Worm (Caenorhabditis elegans) whole organism, young adult: ENCODE results near the gene pgm-1.

Source experiments
- B0019.2 ChIP-seq: fragments of 200-800 bp; sonication (Bioruptor generic); conservative IDR thresholded peaks from 2 replicates; pipeline ENCODE4 v1.3.6; 2022; ENCODE audit warnings: missing genetic modification reagents, missing genetic modification characterization, missing compliant biosample characterization
- B0035.1 ChIP-seq: sonication (generic microtip); optimal IDR thresholded peaks from 2 replicates; lab custom pipeline; 2016; ENCODE audit warnings: missing genetic modification characterization, mild to moderate bottlenecking, missing compliant biosample characterization, missing genotype, missing genetic modification reagents
- B0336.3 ChIP-seq: fragments of 200-800 bp; sonication (Bioruptor generic); IDR thresholded peaks from 2 replicates; pipeline ENCODE4 v1.3.6; 2022; ENCODE audit warnings: missing genetic modification characterization, missing compliant biosample characterization
- C17E4.6 ChIP-seq: fragments of 200-800 bp; sonication (Bioruptor generic); IDR thresholded peaks from 2 replicates; pipeline ENCODE4 v1.3.6; 2022; ENCODE audit warnings: missing genetic modification reagents, missing genetic modification characterization, missing compliant biosample characterization
- F10E7.11 ChIP-seq: sonication (generic microtip); optimal IDR thresholded peaks from 2 replicates; lab custom pipeline; 2017; ENCODE audit warnings: mild to moderate bottlenecking, missing genetic modification characterization, moderate library complexity, missing compliant biosample characterization
- F52B5.7 ChIP-seq: sonication (generic microtip); optimal IDR thresholded peaks from 2 replicates; lab custom pipeline; 2016; ENCODE audit warnings: mild to moderate bottlenecking, missing genetic modification characterization, missing compliant biosample characterization
- F55B11.4 ChIP-seq: sonication (generic microtip); optimal IDR thresholded peaks from 2 replicates; lab custom pipeline; 2016; ENCODE audit warnings: missing compliant biosample characterization, missing genetic modification characterization, borderline replicate concordance; ENCODE audit not compliant: insufficient read depth
- K12H6.12 ChIP-seq: fragments of 200-800 bp; sonication (Bioruptor generic); optimal IDR thresholded peaks from 2 replicates; lab custom pipeline; 2018; ENCODE audit warnings: mild to moderate bottlenecking, missing genetic modification characterization, missing compliant biosample characterization
- Y67H2A.10 ChIP-seq: fragments of 200-800 bp; sonication (Bioruptor generic); conservative IDR thresholded peaks from 2 replicates; pipeline ENCODE4 v1.3.6; 2022; ENCODE audit warnings: missing genetic modification reagents, missing genetic modification characterization, missing compliant biosample characterization
- ZK185.1 ChIP-seq: sonication (generic microtip); optimal IDR thresholded peaks from 2 replicates; lab custom pipeline; 2016; ENCODE audit warnings: mild to moderate bottlenecking, missing genetic modification characterization, missing compliant biosample characterization; ENCODE audit not compliant: poor library complexity, severe bottlenecking
- aptf-2 ChIP-seq: fragments of 200-800 bp; sonication (Bioruptor generic); conservative IDR thresholded peaks from 2 replicates; pipeline ENCODE4 v1.3.6; 2022; ENCODE audit warnings: missing genetic modification reagents, missing genetic modification characterization, missing compliant biosample characterization
- cebp-1 ChIP-seq, 2 experiments: fragments of 200-800 bp in 1 of 2; sonication (Bioruptor generic) in 1 of 2; sonication (generic microtip) in 1 of 2; IDR thresholded peaks in 1 of 2; optimal IDR thresholded peaks in 1 of 2; 2 replicates each; pipeline versions ENCODE4 v1.3.6 to Lab custom; 2017 to 2022; ENCODE audit warnings: missing compliant biosample characterization in 2 of 2, missing genetic modification characterization in 2 of 2, mild to moderate bottlenecking in 1 of 2, missing genetic modification reagents in 1 of 2, moderate library complexity in 1 of 2
- ceh-100 ChIP-seq: fragments of 200-800 bp; sonication (Bioruptor generic); IDR thresholded peaks from 2 replicates; pipeline ENCODE4 v1.3.6; 2022; ENCODE audit warnings: missing genetic modification reagents, missing genetic modification characterization, missing compliant biosample characterization
- ceh-58 ChIP-seq: fragments of 200-800 bp; sonication (Bioruptor generic); IDR thresholded peaks from 2 replicates; pipeline ENCODE4 v1.3.6; 2022; ENCODE audit warnings: missing genetic modification characterization, missing compliant biosample characterization
- ceh-79 ChIP-seq: sonication (generic microtip); optimal IDR thresholded peaks from 2 replicates; lab custom pipeline; 2017; ENCODE audit warnings: mild to moderate bottlenecking, missing genetic modification characterization, missing compliant biosample characterization
- die-1 ChIP-seq: sonication (generic microtip); optimal IDR thresholded peaks from 2 replicates; lab custom pipeline; 2016; ENCODE audit warnings: missing genotype, mild to moderate bottlenecking, missing genetic modification characterization, missing compliant biosample characterization
- dpff-1 ChIP-seq: sonication (generic microtip); optimal IDR thresholded peaks from 2 replicates; lab custom pipeline; 2017; ENCODE audit warnings: mild to moderate bottlenecking, missing genetic modification characterization, missing compliant biosample characterization
- egl-18 ChIP-seq: fragments of 200-800 bp; sonication (Bioruptor generic); IDR thresholded peaks from 2 replicates; pipeline ENCODE4 v1.3.6; 2022; ENCODE audit warnings: missing genetic modification reagents, missing genetic modification characterization, missing compliant biosample characterization
- egl-44 ChIP-seq: fragments of 200-800 bp; sonication (Bioruptor generic); IDR thresholded peaks from 2 replicates; pipeline ENCODE4 v1.3.6; 2022; ENCODE audit warnings: missing genetic modification reagents, missing genetic modification characterization, missing compliant biosample characterization
- fkh-3 ChIP-seq: sonication (generic microtip); optimal IDR thresholded peaks from 2 replicates; lab custom pipeline; 2016; ENCODE audit warnings: mild to moderate bottlenecking, missing genetic modification characterization, missing compliant biosample characterization
- hlh-12 ChIP-seq: sonication (generic microtip); optimal IDR thresholded peaks from 2 replicates; lab custom pipeline; 2016; ENCODE audit warnings: missing genetic modification characterization, missing compliant biosample characterization
- hrde-1 ChIP-seq: sonication (generic microtip); optimal IDR thresholded peaks from 2 replicates; lab custom pipeline; 2016; ENCODE audit warnings: missing genetic modification characterization, mild to moderate bottlenecking, missing compliant biosample characterization, moderate library complexity, missing genotype, missing genetic modification reagents, borderline replicate concordance
- lin-26 ChIP-seq: fragments of 200-800 bp; sonication (Bioruptor generic); IDR thresholded peaks from 2 replicates; pipeline ENCODE4 v1.3.6; 2022; ENCODE audit warnings: missing genetic modification reagents, missing genetic modification characterization, missing compliant biosample characterization
- lir-1 ChIP-seq: fragments of 200-800 bp; sonication (Bioruptor generic); conservative IDR thresholded peaks from 2 replicates; pipeline ENCODE4 v1.3.6; 2022; ENCODE audit warnings: missing genetic modification reagents, missing genetic modification characterization, missing compliant biosample characterization
- lsy-27 ChIP-seq: sonication (generic microtip); optimal IDR thresholded peaks from 2 replicates; lab custom pipeline; 2017; ENCODE audit warnings: missing genetic modification characterization, mild to moderate bottlenecking, missing compliant biosample characterization, antibody characterized with exemption, missing genotype, borderline replicate concordance; ENCODE audit not compliant: insufficient read depth
- mcd-1 ChIP-seq: fragments of 200-800 bp; sonication (Bioruptor generic); IDR thresholded peaks from 2 replicates; pipeline ENCODE4 v1.3.6; 2022; ENCODE audit warnings: missing genetic modification reagents, missing genetic modification characterization, missing compliant biosample characterization
- nfya-1 ChIP-seq: sonication (generic microtip); optimal IDR thresholded peaks from 2 replicates; lab custom pipeline; 2017; ENCODE audit warnings: antibody characterized with exemption, missing compliant biosample characterization, missing genetic modification characterization, borderline replicate concordance; ENCODE audit not compliant: insufficient read depth
- nfyb-1 ChIP-seq: fragments of 200-800 bp; sonication (Bioruptor generic); IDR thresholded peaks from 2 replicates; pipeline ENCODE4 v1.3.6; 2022; ENCODE audit warnings: missing genetic modification reagents, missing genetic modification characterization, missing compliant biosample characterization
- pbrm-1 ChIP-seq: fragments of 200-800 bp; sonication (Bioruptor generic); IDR thresholded peaks from 2 replicates; pipeline ENCODE4 v1.3.6; 2022; ENCODE audit warnings: missing genetic modification reagents, missing genetic modification characterization, missing compliant biosample characterization
- sea-2 ChIP-seq: fragments of 200-800 bp; sonication (Bioruptor generic); IDR thresholded peaks from 2 replicates; pipeline ENCODE4 v1.3.6; 2022; ENCODE audit warnings: missing genetic modification characterization, missing compliant biosample characterization
- snpc-1.3 ChIP-seq: sonication (generic microtip); optimal IDR thresholded peaks from 2 replicates; lab custom pipeline; 2017; ENCODE audit warnings: missing genetic modification characterization, mild to moderate bottlenecking, missing compliant biosample characterization, antibody characterized with exemption, moderate library complexity, missing genotype, missing genetic modification reagents; ENCODE audit not compliant: insufficient read depth
- snpc-3.4 ChIP-seq: sonication (generic microtip); optimal IDR thresholded peaks from 2 replicates; lab custom pipeline; 2017; ENCODE audit warnings: missing genetic modification characterization, mild to moderate bottlenecking, missing compliant biosample characterization, antibody characterized with exemption, moderate library complexity, missing genotype, missing genetic modification reagents
- snpc-4 ChIP-seq, 5 experiments: fragments of 150-350 bp in 1 of 5; sonication (generic microtip) in 4 of 5; optimal IDR thresholded peaks; 2 replicates each; lab custom pipeline; 2014 to 2018; ENCODE audit warnings: missing genetic modification characterization in 5 of 5, missing biosample characterization in 3 of 5, antibody characterized with exemption in 2 of 5, mild to moderate bottlenecking in 2 of 5, missing compliant biosample characterization in 2 of 5, missing genotype in 2 of 5, moderate library complexity in 2 of 5, missing genetic modification reagents in 1 of 5
- somi-1 ChIP-seq: fragments of 200-800 bp; sonication (Bioruptor generic); optimal IDR thresholded peaks from 2 replicates; lab custom pipeline; 2018; ENCODE audit warnings: mild to moderate bottlenecking, missing genetic modification characterization, missing compliant biosample characterization
- unc-62 ChIP-seq: fragments of 150-350 bp; optimal IDR thresholded peaks from 2 replicates; lab custom pipeline; 2014; ENCODE audit warnings: missing biosample characterization, missing genetic modification reagents, missing genetic modification characterization
- zfh-2 ChIP-seq: fragments of 200-800 bp; sonication (Bioruptor generic); conservative IDR thresholded peaks from 2 replicates; pipeline ENCODE4 v1.3.6; 2022; ENCODE audit warnings: missing genetic modification reagents, missing genetic modification characterization, missing compliant biosample characterization
- zim-3 ChIP-seq: sonication (generic microtip); optimal IDR thresholded peaks from 2 replicates; lab custom pipeline; 2017; ENCODE audit warnings: mild to moderate bottlenecking, missing genetic modification characterization, moderate library complexity, missing compliant biosample characterization
- ztf-22 ChIP-seq: fragments of 200-800 bp; sonication (Bioruptor generic); optimal IDR thresholded peaks from 2 replicates; lab custom pipeline; 2018; ENCODE audit warnings: mild to moderate bottlenecking, missing genetic modification characterization, moderate library complexity, missing compliant biosample characterization

Gene pgm-1

ce11 chrII:4883412-4883811 is 5.8 kb upstream of the pgm-1 start, which contains the start of gene gst-8:
Gene gst-8, plus strand, starts transcription at chrII:4883712.
- TF ChIP-seq unc-62 (GFP tag; lab: Kevin White, UChicago) (no peak), die-1 (no peak), F10E7.11 (tag; lab: Kevin White, UChicago) (no peak), zfh-2 (GFP tag; lab: Robert Waterston, UW) (no peak), lsy-27 (tag; lab: Kevin White, UChicago) (no peak), egl-44 (GFP tag; lab: Robert Waterston, UW) (no peak), ceh-79 (tag; lab: Kevin White, UChicago) (no peak), ZK185.1 (tag; lab: Kevin White, UChicago) (no peak), aptf-2 (no peak), dpff-1 (tag; lab: Kevin White, UChicago) (no peak), ztf-22 (GFP tag; lab: Kevin White, UChicago) (no peak), hrde-1 (tag; lab: Kevin White, UChicago) (no peak), sea-2 (GFP tag; lab: Robert Waterston, UW) (no peak), F52B5.7 (no peak), somi-1 (GFP tag; lab: Kevin White, UChicago) (no peak), lin-26 (GFP tag; lab: Robert Waterston, UW) (no peak), F55B11.4 (tag; lab: Kevin White, UChicago) (no peak), B0336.3 (GFP tag; lab: Robert Waterston, UW) (no peak), cebp-1 (GFP tag; IDR thresholded peaks at IDR 0.05; lab: Robert Waterston, UW) (no peak), cebp-1 (tag; optimal IDR thresholded peaks at IDR 0.05; lab: Kevin White, UChicago) (no peak)

DNA sequence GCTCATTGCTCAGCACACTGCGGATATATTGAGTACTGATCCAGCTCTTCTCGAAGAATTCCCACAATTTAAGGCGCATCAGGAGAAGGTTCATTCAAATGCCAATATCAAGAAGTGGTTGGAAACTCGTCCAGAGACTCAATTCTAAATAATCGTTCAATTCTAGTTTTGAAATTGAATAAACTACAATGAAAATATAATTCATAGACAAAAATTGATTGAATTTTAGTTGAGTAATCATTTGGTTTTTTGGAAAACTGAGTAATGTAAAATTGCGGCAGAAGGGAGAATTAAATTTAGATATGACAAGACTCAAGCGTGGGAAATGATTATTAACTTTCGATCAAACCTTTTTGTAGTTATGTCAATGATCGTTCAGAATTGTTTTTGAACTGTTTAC is 4.8 kb upstream of the pgm-1 start:
- TF ChIP-seq snpc-1.3, result no peak
- no peak for TF ChIP-seq snpc-3.4 (tag; lab: Kevin White, UChicago)
- no peak for TF ChIP-seq unc-62 (GFP tag; lab: Kevin White, UChicago)
- TF ChIP-seq fkh-3, result no peak
- TF ChIP-seq B0019.2 (GFP tag; lab: Robert Waterston, UW), result no peak
- no peak for TF ChIP-seq K12H6.12 (tag; lab: Kevin White, UChicago)
- TF ChIP-seq ceh-58 (GFP tag; lab: Robert Waterston, UW), result no peak
- no peak for TF ChIP-seq zim-3 (tag; lab: Kevin White, UChicago)
- no peak for TF ChIP-seq pbrm-1 (GFP tag; lab: Robert Waterston, UW)
- TF ChIP-seq mcd-1 (GFP tag; lab: Robert Waterston, UW), result no peak
- TF ChIP-seq egl-18 (GFP tag; lab: Robert Waterston, UW), result no peak
- no peak for TF ChIP-seq lir-1
- TF ChIP-seq, all 124 proteins: peak for 0

- TF ChIP-seq snpc-4 (GFP tag; optimal IDR thresholded peaks at IDR 0.05; lab: Kevin White, UChicago) (no peak), snpc-4 (tag; optimal IDR thresholded peaks at IDR 0.05; lab: Kevin White, UChicago) (no peak), ceh-79 (tag; lab: Kevin White, UChicago) (no peak), nfya-1 (tag; lab: Kevin White, UChicago) (no peak), ceh-58 (GFP tag; lab: Robert Waterston, UW) (no peak), B0035.1 (tag; lab: Kevin White, UChicago) (no peak), ceh-100 (GFP tag; lab: Robert Waterston, UW) (no peak), Y67H2A.10 (GFP tag; lab: Robert Waterston, UW) (no peak), hlh-12 (tag; lab: Kevin White, UChicago) (no peak), nfyb-1 (GFP tag; lab: Robert Waterston, UW) (no peak), C17E4.6 (GFP tag; lab: Robert Waterston, UW) (no peak)
These were observed 3.3 kb upstream of the pgm-1 start, which contains the start of gene R05F9.7 for ce11 chrII:4885976-4886375. Gene R05F9.7, plus strand, starts transcription at chrII:4886276.
